Fruit fly (Drosophila melanogaster): ENCODE measurements around the gene CG13721.

DNA sequence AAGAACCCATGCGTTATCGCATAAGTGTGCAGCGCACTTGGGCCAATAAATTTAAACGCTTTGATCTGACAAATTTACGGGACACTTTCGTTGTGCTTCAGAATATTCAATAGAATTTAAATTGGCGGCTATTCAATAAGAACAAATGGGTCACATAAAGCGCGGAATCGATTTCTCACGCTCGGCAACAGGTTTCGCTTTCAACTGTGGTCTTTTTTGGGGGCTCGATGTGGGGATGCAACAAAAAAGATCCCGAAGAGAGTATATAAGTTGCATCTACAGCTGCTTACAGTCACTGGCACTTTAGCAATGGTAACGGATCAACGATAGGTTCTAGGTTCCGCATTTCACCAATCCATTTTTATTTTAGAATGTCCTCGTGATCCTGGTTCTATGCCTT, 24.8 kb downstream of the CG13721 start, which contains the start of gene CG11349:
- TF ChIP-seq EcR (GFP tag; optimal IDR thresholded peaks at IDR 0.05) = no peak
- no peak for TF ChIP-seq Ets98B (GFP tag; IDR thresholded peaks at IDR 0.05)
- no peak for TF ChIP-seq CG17806 (tag; optimal IDR thresholded peaks at IDR 0.05)

Measured in whole organism, pupa.